Fruit fly (Drosophila melanogaster): ENCODE data around the gene CG9737.
A peak's percentile ranks its signal among the peaks of the same experiment; 100 is the strongest.

Gene CG9737

DNA sequence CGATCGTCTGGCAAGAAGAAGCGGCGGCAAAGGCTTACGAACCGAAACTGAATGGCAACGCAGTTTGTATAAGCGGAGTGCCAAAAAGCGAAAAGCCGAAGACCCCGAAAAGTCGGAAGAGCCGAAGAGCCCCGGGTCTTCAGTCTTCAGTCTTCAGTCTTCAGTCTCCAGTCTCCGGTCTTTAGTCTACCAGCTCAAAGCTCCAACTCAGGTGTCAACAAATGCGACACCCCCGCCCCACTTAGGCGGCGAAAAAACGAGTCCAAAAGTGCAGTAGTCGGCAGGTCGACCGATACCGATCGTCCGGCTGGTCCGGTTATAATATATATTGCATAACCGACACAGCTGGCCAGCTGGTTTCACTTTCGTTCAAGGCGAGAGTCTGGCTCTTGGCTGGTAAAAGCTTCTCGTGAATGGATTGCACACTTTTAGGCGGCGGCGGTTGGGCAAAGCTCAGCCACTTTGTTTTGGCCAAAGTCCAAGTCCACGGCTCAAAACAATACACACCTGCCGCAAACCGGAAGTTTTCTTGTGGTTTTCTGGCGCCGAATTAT, at the start of gene CG9737:
Gene CG9737 (minus strand): TSS at position 51 of the 554 bp plus-strand sequence.
- TF ChIP-seq CTCF (optimal IDR thresholded peaks at IDR 0.05), result no peak
- no peak for TF ChIP-seq CG8478 (optimal IDR thresholded peaks at IDR 0.05)

DNA sequence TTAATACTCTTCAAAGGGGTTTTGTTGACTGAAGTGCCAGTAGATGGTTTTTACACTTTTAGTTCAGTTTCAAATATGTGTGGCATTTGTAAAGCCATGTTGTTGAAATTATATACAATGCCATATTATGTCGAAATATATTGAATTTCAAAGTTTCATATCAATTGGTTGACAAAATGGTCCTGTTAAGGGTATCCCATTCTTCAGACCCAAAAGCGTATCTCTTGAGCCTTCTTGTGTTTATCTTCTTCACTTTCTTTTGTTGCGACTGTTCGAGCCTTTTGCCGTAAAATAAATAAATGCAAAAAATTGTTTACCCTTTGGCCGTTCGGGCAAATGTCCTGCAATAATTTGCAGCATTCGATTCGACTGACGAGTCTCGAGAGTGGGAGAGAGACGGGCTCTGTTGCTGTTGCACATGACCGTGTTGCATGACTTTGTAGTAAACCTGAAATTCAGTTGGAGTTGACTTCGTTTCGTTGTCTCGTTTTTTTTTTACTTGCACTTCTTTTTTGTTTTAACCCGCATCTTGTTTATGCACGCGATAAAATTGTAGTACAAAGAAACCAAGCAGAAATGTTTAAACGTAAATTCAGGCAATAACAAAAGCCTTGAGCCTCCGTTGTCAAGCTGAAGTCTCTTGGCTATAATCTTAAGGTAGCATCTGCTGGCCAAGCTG, 46.1 kb upstream of the CG9737 start:
- no peak for TF ChIP-seq CTCF (optimal IDR thresholded peaks at IDR 0.05)
- no peak for TF ChIP-seq CG8478 (optimal IDR thresholded peaks at IDR 0.05)

DNA sequence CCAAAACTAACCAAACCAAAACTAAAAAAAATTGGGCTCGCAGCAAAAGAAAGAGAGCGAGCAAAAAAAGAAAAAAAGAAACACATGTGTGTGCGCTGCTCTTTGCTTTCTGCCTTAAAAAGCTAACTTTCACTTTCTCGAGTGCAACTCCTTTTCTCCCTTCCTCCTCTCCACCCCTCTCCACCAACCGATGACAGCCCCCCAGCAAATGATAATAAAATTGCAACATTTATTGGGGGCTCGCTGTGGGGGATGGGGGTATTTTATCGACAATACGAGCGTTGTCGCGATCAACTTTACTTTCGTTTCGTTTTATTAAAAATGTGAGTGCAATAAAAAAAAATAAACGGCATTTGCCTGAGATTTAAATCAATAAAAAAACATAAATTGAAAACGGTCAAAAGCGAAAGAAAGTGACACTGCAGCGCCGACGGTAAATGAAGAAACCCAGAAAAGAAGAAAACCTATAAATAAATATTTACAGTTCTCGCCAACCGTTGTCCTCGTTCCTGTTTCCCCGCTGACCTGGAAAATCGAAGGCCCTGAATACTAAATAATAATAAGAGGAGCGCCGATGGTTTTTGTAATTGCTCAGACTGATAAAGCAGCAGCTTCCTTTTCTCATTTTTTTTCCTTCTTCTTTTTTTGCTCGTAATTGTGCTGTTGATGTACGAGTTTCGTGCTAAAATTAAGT, 45.4 kb upstream of the CG9737 start:
- TF ChIP-seq CG8478 (optimal IDR thresholded peaks at IDR 0.05), result no peak
- TF ChIP-seq CTCF (optimal IDR thresholded peaks at IDR 0.05), result no peak

- TF ChIP-seq CG8478 (optimal IDR thresholded peaks at IDR 0.05) (no peak), CTCF (optimal IDR thresholded peaks at IDR 0.05) (no peak)
Observed at dm6 chr3R:30287389-30287788, 44.3 kb upstream of the CG9737 start.

- TF ChIP-seq CG8478 (optimal IDR thresholded peaks at IDR 0.05) (no peak), CTCF (optimal IDR thresholded peaks at IDR 0.05) (no peak)
Observed at dm6 chr3R:30286347-30286746, 43.2 kb upstream of the CG9737 start.

DNA sequence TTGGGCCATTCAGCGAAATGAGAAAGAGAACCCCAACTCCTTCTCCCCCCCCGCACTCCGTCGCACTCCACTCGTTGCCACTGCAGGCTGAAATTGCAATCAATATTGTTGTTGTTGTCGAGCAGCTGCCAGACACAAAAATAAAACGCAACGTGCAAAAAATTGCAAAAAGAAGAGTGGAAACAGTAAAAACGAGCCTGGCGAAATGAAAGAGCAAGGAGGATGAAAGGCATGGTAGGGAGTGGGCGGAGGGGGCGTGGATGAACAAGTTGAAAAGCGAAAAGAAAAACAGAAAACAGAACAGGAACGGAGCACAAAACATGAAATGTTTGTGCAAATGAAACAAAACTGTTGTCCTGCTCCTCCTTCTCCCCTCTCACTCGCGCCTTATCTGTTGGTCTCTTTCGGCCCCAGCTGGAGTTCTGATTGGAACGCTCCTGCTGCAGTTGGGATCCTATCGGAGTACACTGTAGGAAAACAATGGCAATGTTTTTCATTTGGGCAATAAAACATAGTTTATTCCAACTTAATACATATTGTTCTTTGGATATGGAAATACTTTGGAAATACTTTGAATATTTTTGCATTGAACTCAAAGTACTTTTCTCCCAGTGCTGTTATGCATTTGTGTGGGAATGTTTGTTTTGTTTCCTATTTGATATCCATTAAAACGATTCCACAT, 42.0 kb upstream of the CG9737 start:
- TF ChIP-seq CTCF (optimal IDR thresholded peaks at IDR 0.05), result no peak

DNA sequence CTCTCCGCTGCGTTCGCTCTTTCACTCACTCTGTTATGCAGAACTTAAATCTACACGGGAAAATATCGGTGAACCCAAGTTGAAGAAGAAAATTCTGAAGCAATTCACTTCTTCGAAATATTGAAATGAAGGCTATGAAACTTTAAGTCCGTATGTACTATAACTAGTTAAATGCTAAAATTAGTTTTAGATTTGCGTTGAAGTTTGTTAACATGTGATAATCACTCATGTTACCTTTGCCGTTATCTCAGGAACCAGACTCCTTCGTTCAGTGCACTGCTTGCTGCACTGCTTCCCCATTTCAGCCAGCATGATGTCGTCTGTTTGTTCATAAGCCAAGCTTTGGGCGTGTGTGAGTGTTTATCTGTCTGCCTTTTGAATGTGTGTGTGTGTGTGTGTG, 41.5 kb upstream of the CG9737 start:
- TF ChIP-seq CTCF (optimal IDR thresholded peaks at IDR 0.05) (no peak), CG8478 (optimal IDR thresholded peaks at IDR 0.05) (no peak)

DNA sequence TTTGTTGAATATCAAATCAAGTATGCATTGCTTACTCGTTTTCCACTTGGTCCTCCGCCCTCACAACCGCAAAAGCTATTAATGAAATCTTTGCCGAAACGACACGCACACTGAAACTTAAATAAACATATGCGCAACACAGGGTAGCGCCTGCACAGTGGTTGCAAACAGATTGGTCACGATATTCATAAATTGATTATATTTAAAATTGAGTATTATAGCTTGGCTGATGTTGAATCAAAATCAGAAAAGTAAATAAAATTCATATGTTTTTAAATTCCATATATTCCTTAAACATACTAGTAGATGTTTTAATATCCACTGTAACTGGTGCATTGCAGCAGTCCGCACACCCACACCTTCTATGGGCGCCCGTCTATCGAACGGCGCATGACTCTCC, 40.8 kb upstream of the CG9737 start:
- no peak for TF ChIP-seq CG8478 (optimal IDR thresholded peaks at IDR 0.05)
- no peak for TF ChIP-seq CTCF (optimal IDR thresholded peaks at IDR 0.05)

- no peak for TF ChIP-seq CG8478 (optimal IDR thresholded peaks at IDR 0.05)
- TF ChIP-seq CTCF (optimal IDR thresholded peaks at IDR 0.05), result no peak
Observed at dm6 chr3R:30283037-30283590, 40.0 kb upstream of the CG9737 start.

DNA sequence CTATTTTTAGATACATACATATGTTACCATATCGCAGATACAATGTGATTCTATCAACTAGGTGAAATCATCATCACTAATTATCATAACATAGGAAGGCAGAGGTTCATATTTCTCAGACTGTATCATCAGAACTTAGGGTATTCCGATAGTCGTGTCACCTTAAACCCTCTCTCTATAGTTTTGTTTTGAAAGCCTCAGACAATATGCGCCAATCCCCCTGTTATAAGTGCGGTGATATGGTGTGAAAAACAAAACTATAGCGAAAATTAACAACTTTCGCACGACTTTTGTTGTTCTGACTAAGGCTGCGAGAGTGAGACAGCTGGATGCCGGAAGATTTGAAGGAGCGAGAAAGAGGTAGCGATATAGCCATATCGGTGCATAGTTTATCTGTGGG, 39.4 kb upstream of the CG9737 start:
- TF ChIP-seq CG8478 (optimal IDR thresholded peaks at IDR 0.05) (no peak), CTCF (optimal IDR thresholded peaks at IDR 0.05) (no peak)

DNA sequence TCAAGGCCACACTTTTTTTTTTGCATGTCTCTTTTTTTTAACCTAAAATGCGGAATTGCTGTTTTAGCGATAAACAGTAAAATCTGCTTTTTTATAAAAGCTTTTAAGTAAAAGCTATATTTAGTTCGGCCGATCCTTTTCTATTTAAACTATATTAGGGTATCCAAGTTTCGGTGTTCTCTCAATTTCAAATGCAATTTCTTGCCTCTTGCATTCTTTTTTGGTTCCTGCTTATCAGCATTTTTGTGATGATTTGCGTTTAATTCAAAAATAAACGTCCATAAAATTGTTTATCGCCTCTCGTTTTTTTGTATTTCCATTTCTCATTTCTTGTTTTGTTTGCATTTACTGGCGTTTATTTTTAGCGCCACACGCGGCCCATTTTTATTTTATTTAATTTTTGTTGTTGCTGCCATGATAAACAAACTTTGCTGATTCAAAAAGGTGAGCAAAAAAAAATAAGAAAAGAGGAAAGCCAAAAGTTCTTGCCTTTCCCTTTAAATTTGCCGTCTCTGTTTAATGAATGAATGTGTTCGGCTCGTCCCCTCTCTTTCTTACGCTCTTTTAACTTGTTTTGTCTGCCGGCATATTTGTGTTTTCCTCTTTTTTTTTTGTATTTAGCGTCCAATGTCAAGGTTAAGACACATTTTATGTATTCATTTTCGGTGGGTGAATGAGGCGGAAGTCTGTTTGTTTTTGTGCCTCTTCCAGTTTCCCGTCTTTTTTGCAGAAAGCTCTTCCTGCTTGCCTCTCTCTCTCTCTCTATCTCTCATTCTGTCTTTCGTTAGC, 38.4 kb upstream of the CG9737 start:
- TF ChIP-seq CTCF (optimal IDR thresholded peaks at IDR 0.05), result no peak
- no peak for TF ChIP-seq CG8478 (optimal IDR thresholded peaks at IDR 0.05)

- TF ChIP-seq CG8478 (optimal IDR thresholded peaks at IDR 0.05), result no peak
- no peak for TF ChIP-seq CTCF (optimal IDR thresholded peaks at IDR 0.05)
Observed at dm6 chr3R:30280312-30280711, 37.2 kb upstream of the CG9737 start.

DNA sequence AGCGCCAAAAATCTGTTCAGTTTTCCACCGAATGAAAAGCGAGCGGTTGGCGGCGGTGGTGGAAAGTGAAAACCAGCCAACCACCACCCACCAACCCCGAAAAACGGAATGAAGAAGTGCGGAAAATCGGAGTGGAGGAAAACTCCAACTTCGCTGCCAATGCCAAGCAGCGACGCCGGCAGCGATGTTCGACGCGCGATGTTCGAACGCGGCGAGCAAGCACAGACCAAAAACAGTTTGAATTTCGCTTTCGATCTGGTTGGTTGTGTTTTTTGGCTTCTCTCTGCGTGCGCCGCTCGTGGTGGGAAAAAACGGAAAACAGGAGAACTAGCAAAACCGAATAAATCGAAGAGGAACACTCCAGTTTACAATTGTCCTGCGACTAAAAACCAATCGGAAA, 34.6 kb upstream of the CG9737 start, which contains the start of gene heca:
Gene heca (plus strand): TSS at position 233 of the 400 bp plus-strand sequence.
- TF ChIP-seq CTCF (optimal IDR thresholded peaks at IDR 0.05) (peak; percentile 21 to 34), CG8478 (optimal IDR thresholded peaks at IDR 0.05) (no peak)

dm6 chr3R:30276482-30277282, 33.6 kb upstream of the CG9737 start:
- TF ChIP-seq CTCF (optimal IDR thresholded peaks at IDR 0.05), result no peak
